ENCODE assay signal across 5 fruit fly cellular contexts in the genomic region with DNA sequence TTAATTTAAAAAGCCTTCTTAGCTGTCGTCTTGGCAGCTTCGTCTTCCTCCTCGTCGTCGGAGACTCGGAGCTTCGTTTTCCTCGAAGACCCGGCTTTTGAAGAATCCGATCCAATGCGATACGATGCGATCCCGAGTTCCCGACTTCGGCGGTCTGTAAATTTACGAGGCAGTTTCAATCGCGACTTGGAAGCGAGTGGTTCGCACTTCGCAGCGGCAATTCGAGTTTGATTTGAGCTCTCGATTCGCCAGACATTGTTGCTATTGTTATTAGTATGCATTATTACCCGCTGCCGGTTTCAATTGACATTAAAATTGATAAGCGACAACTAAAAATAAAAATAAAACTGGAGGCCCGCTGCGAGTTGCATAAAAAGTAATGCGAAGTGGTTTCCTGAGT.
TF ChIP-seq lines count a peak whose summit lies in the region.

CG1146 (plus strand) TSS at position 171 of the 400 bp plus-strand sequence.

- TF ChIP-seq CTCF in whole organism, embryonic (GFP tag; optimal IDR thresholded peaks at IDR 0.05; lab: Kevin White, UChicago), result no peak

TF ChIP-seq in whole organism, adult, 20 proteins besides CTCF, POLR2A, EP300 and RAD21:
- TF ChIP-seq CG12768 (GFP tag; optimal IDR thresholded peaks at IDR 0.05; lab: Kevin White, UChicago) (peak; percentile 7), kay (GFP tag; lab: Kevin White, UChicago; ENCODE audit: borderline replicate concordance) (no peak)
TF ChIP-seq in whole organism, adult: peak in this region for 1.

TF ChIP-seq in whole organism, embryonic, 481 proteins besides CTCF, POLR2A, EP300 and RAD21:
- TF ChIP-seq sens (GFP tag; lab: Kevin White, UChicago), result peak; percentile 16
- TF ChIP-seq Asciz (GFP tag; optimal IDR thresholded peaks at IDR 0.05; lab: Kevin White, UChicago), result no peak
- no peak for TF ChIP-seq jing (GFP tag; optimal IDR thresholded peaks at IDR 0.05; lab: Kevin White, UChicago)
- TF ChIP-seq Jarid2 (GFP tag; optimal IDR thresholded peaks at IDR 0.05; lab: Kevin White, UChicago), result peak; percentile 12
- TF ChIP-seq nom (GFP tag; optimal IDR thresholded peaks at IDR 0.05; lab: Kevin White, UChicago), result peak; percentile 48
- TF ChIP-seq CG10431 (GFP tag; optimal IDR thresholded peaks at IDR 0.05; lab: Kevin White, UChicago), result no peak
- 0 out of 2 replicates have a peak, but pooled peaks have one; percentile 24 for TF ChIP-seq Drgx (GFP tag; IDR thresholded peaks at IDR 0.05; lab: Robert Waterston, UW)
- TF ChIP-seq bowl (GFP tag; IDR thresholded peaks at IDR 0.05; lab: Robert Waterston, UW), result 0 out of 2 replicates have a peak, but pooled peaks have one; percentile 6
- no peak for TF ChIP-seq CG15696 (tag; optimal IDR thresholded peaks at IDR 0.05; lab: Kevin White, UChicago)
- no peak for TF ChIP-seq CG4617 (GFP tag; optimal IDR thresholded peaks at IDR 0.05; lab: Kevin White, UChicago; ENCODE audit: borderline replicate concordance)
- peak; percentile 48 for TF ChIP-seq Med (GFP tag; lab: Kevin White, UChicago)
- no peak for TF ChIP-seq CG10654 (GFP tag; optimal IDR thresholded peaks at IDR 0.05; lab: Kevin White, UChicago)
- TF ChIP-seq Deaf1 (tag; optimal IDR thresholded peaks at IDR 0.05; lab: Kevin White, UChicago), result peak; percentile 96
- no peak for TF ChIP-seq CG4820 (GFP tag; optimal IDR thresholded peaks at IDR 0.05; lab: Kevin White, UChicago)
- no peak for TF ChIP-seq Fer1 (GFP tag; optimal IDR thresholded peaks at IDR 0.05; lab: Kevin White, UChicago)
- TF ChIP-seq tin (GFP tag; optimal IDR thresholded peaks at IDR 0.05; lab: Kevin White, UChicago), result no peak
- no peak for TF ChIP-seq CG15514 (GFP tag; optimal IDR thresholded peaks at IDR 0.05; lab: Kevin White, UChicago)
- no peak for TF ChIP-seq Adf1 (GFP tag; IDR thresholded peaks at IDR 0.05; lab: Robert Waterston, UW)
- 0 out of 4 replicates have a peak, but pooled peaks have one; percentile 28 for TF ChIP-seq chinmo (GFP tag; IDR thresholded peaks at IDR 0.05; lab: Robert Waterston, UW; ENCODE audit: partially characterized antibody)

TF ChIP-seq in whole organism, prepupa, 60 proteins besides CTCF, POLR2A, EP300 and RAD21 (continues in another document):
- TF ChIP-seq fkh (GFP tag; optimal IDR thresholded peaks at IDR 0.05; lab: Kevin White, UChicago) (no peak), CG8319 (GFP tag; optimal IDR thresholded peaks at IDR 0.05; lab: Kevin White, UChicago) (no peak), net (GFP tag; optimal IDR thresholded peaks at IDR 0.05; lab: Kevin White, UChicago) (no peak), CG8119 (GFP tag; IDR thresholded peaks at IDR 0.05; lab: Robert Waterston, UW) (peak; percentile 40; the same call in 1 of the 3 replicates), esn (GFP tag; optimal IDR thresholded peaks at IDR 0.05; lab: Kevin White, UChicago) (peak; percentile 2), lz (GFP tag; optimal IDR thresholded peaks at IDR 0.05; lab: Kevin White, UChicago) (no peak), pdm3 (GFP tag; optimal IDR thresholded peaks at IDR 0.05; lab: Kevin White, UChicago) (no peak), Eip93F (GFP tag; optimal IDR thresholded peaks at IDR 0.05; lab: Kevin White, UChicago) (no peak), CG16779 (tag; optimal IDR thresholded peaks at IDR 0.05; lab: Kevin White, UChicago) (peak; percentile 0), Sox14 (GFP tag; optimal IDR thresholded peaks at IDR 0.05; lab: Kevin White, UChicago) (no peak), CG11762 (GFP tag; optimal IDR thresholded peaks at IDR 0.05; lab: Kevin White, UChicago; ENCODE audit: insufficient read depth) (no peak), Hr39 (GFP tag; optimal IDR thresholded peaks at IDR 0.05; lab: Kevin White, UChicago) (no peak), fd59A (GFP tag; optimal IDR thresholded peaks at IDR 0.05; lab: Kevin White, UChicago) (no peak), CG15336 (GFP tag; IDR thresholded peaks at IDR 0.05; lab: Robert Waterston, UW) (peak; percentile 20; the same call in 1 of the 2 replicates), ss (GFP tag; optimal IDR thresholded peaks at IDR 0.05; lab: Kevin White, UChicago) (peak in 1 of 2 experiments; percentile 19), dac (GFP tag; optimal IDR thresholded peaks at IDR 0.05; lab: Kevin White, UChicago) (no peak), achi (GFP tag; optimal IDR thresholded peaks at IDR 0.05; lab: Kevin White, UChicago) (no peak), Eip75B (GFP tag; optimal IDR thresholded peaks at IDR 0.05; lab: Kevin White, UChicago) (no peak), Gug (GFP tag; IDR thresholded peaks at IDR 0.05; lab: Robert Waterston, UW) (no peak), dsx (GFP tag; optimal IDR thresholded peaks at IDR 0.05; lab: Kevin White, UChicago; ENCODE audit: poor library complexity, severe bottlenecking) (peak; percentile 99), CG1621 (tag; optimal IDR thresholded peaks at IDR 0.05; lab: Kevin White, UChicago) (no peak), CG4318 (GFP tag; optimal IDR thresholded peaks at IDR 0.05; lab: Kevin White, UChicago) (no peak)

TF ChIP-seq in whole organism, pupa, 21 proteins besides CTCF, POLR2A, EP300 and RAD21:
- TF ChIP-seq CG10348 (GFP tag; IDR thresholded peaks at IDR 0.05; lab: Robert Waterston, UW), result no peak
- TF ChIP-seq CG17806 (tag; optimal IDR thresholded peaks at IDR 0.05; lab: Kevin White, UChicago), result peak; percentile 1
- TF ChIP-seq CG8159 (tag; optimal IDR thresholded peaks at IDR 0.05; lab: Kevin White, UChicago), result peak; percentile 11
- TF ChIP-seq CG13204 (GFP tag; optimal IDR thresholded peaks at IDR 0.05; lab: Kevin White, UChicago), result peak; percentile 44
- peak; percentile 48 for TF ChIP-seq EcR (GFP tag; optimal IDR thresholded peaks at IDR 0.05; lab: Kevin White, UChicago)
- peak; percentile 17 for TF ChIP-seq Pif1B (GFP tag; optimal IDR thresholded peaks at IDR 0.05; lab: Kevin White, UChicago)
- TF ChIP-seq fd96Ca (GFP tag; IDR thresholded peaks at IDR 0.05; lab: Robert Waterston, UW), result no peak
- peak; percentile 52; the same call in 1 of the 2 replicates for TF ChIP-seq Ets98B (GFP tag; IDR thresholded peaks at IDR 0.05; lab: Robert Waterston, UW)

TF ChIP-seq in whole organism, wandering third instar larva, 38 proteins besides CTCF, POLR2A, EP300 and RAD21:
- no peak for TF ChIP-seq foxo (GFP tag; optimal IDR thresholded peaks at IDR 0.05; lab: Kevin White, UChicago)
- TF ChIP-seq CG9705 (GFP tag; optimal IDR thresholded peaks at IDR 0.05; lab: Kevin White, UChicago), result no peak
- no peak for TF ChIP-seq ey (GFP tag; optimal IDR thresholded peaks at IDR 0.05; lab: Kevin White, UChicago)
- no peak for TF ChIP-seq Rel (GFP tag; optimal IDR thresholded peaks at IDR 0.05; lab: Kevin White, UChicago)
- peak; percentile 9 for TF ChIP-seq Rel (tag; optimal IDR thresholded peaks at IDR 0.05; lab: Kevin White, UChicago)
- no peak for TF ChIP-seq dsf (GFP tag; optimal IDR thresholded peaks at IDR 0.05; lab: Kevin White, UChicago; ENCODE audit: borderline replicate concordance)
- TF ChIP-seq h (GFP tag; optimal IDR thresholded peaks at IDR 0.05; lab: Kevin White, UChicago), result peak; percentile 26
- peak; percentile 27 for TF ChIP-seq Sp1 (GFP tag; optimal IDR thresholded peaks at IDR 0.05; lab: Kevin White, UChicago)
- TF ChIP-seq pan (optimal IDR thresholded peaks at IDR 0.05; lab: Kevin White, UChicago), result no peak
- TF ChIP-seq CrebA (GFP tag; optimal IDR thresholded peaks at IDR 0.05; lab: Kevin White, UChicago; ENCODE audit: borderline replicate concordance), result no peak
- TF ChIP-seq psq (GFP tag; optimal IDR thresholded peaks at IDR 0.05; lab: Kevin White, UChicago), result no peak
